Fruit fly (Drosophila melanogaster) whole organism, adult: Measurements from ENCODE around the gene Herp.

Experiments used
- CG12768 ChIP-seq: fragments of 200-800 bp; sonication (Bioruptor generic); optimal IDR thresholded peaks from 2 replicates; lab custom pipeline; 2017; ENCODE audit warnings: missing biosample characterization, missing genetic modification characterization, mild to moderate bottlenecking, moderate library complexity, missing genetic modification reagents
- CG14711 ChIP-seq: fragments of 200-800 bp; sonication (Bioruptor generic); optimal IDR thresholded peaks from 2 replicates; lab custom pipeline; 2018; ENCODE audit warnings: missing biosample characterization, mild to moderate bottlenecking, missing genetic modification characterization, moderate library complexity
- CG1620 ChIP-seq: fragments of 200-800 bp; sonication (Bioruptor generic); optimal IDR thresholded peaks from 2 replicates; lab custom pipeline; 2016; ENCODE audit warnings: missing biosample characterization, missing genetic modification characterization
- CG33017 ChIP-seq: fragments of 200-800 bp; sonication (Bioruptor generic); optimal IDR thresholded peaks from 2 replicates; lab custom pipeline; 2018; ENCODE audit warnings: missing biosample characterization, mild to moderate bottlenecking, missing genetic modification characterization, moderate library complexity
- CG7045 ChIP-seq: fragments of 200-800 bp; sonication (Bioruptor generic); optimal IDR thresholded peaks from 2 replicates; lab custom pipeline; 2017; ENCODE audit warnings: missing biosample characterization, mild to moderate bottlenecking, missing genetic modification characterization
- CG7101 ChIP-seq: fragments of 200-800 bp; sonication (Bioruptor generic); optimal IDR thresholded peaks from 2 replicates; lab custom pipeline; 2018; ENCODE audit warnings: missing biosample characterization, mild to moderate bottlenecking, missing genetic modification characterization, moderate library complexity
- Crg-1 ChIP-seq: fragments of 200-800 bp; sonication (Bioruptor generic); optimal IDR thresholded peaks from 2 replicates; lab custom pipeline; 2016; ENCODE audit warnings: missing biosample characterization, missing genetic modification characterization
- Hr96 ChIP-seq: fragments of 200-800 bp; sonication (Bioruptor generic); optimal IDR thresholded peaks from 2 replicates; lab custom pipeline; 2016; ENCODE audit warnings: missing biosample characterization, missing genetic modification characterization
- bab1 ChIP-seq: fragments of 200-800 bp; sonication (Bioruptor generic); optimal IDR thresholded peaks from 3 replicates; lab custom pipeline; 2019; ENCODE audit warnings: missing biosample characterization, mild to moderate bottlenecking, missing genetic modification characterization, moderate library complexity
- cic ChIP-seq: fragments of 200-800 bp; sonication (Bioruptor generic); optimal IDR thresholded peaks from 2 replicates; lab custom pipeline; 2017; ENCODE audit warnings: missing biosample characterization, mild to moderate bottlenecking, missing genetic modification characterization, moderate library complexity
- cnc ChIP-seq, 2 experiments: fragments of >200 bp; optimal IDR thresholded peaks; 2 replicates each; lab custom pipeline; 2017
- ovo ChIP-seq: fragments of 200-800 bp; sonication (Bioruptor generic); optimal IDR thresholded peaks from 2 replicates; lab custom pipeline; 2016; ENCODE audit warnings: missing biosample characterization, missing genetic modification characterization
- pad ChIP-seq: fragments of 200-800 bp; sonication (Bioruptor generic); optimal IDR thresholded peaks from 3 replicates; lab custom pipeline; 2017; ENCODE audit warnings: missing biosample characterization, missing genetic modification characterization, mild to moderate bottlenecking, moderate library complexity, missing genetic modification reagents
- tj ChIP-seq: fragments of 200-800 bp; sonication (Bioruptor generic); optimal IDR thresholded peaks from 3 replicates; lab custom pipeline; 2017; ENCODE audit warnings: missing biosample characterization, mild to moderate bottlenecking, missing genetic modification characterization, moderate library complexity

DNA sequence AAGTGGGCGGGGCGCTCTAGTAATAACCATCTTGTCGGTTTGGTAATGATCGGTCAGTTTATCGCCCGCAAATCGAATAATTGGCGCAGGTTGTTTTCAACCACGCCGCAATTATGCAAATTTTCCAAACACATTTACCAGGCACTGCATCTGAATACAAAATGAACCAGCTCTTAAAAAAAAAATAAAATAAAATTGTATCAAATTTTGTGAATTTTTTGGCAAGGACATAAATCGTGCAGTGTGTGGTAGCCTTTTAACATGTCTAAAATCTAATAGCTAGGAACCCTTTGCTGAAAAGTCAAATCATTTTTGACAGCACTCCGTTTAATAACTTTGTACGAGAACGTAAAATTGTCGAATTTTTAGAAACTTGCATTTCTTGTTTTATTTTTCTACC is 52.9 kb downstream of the Herp start, which contains the start of gene ATPsynGL:
- TF ChIP-seq tj (GFP tag; lab: Kevin White, UChicago) (no peak), CG12768 (GFP tag; lab: Kevin White, UChicago) (no peak), ovo (GFP tag; lab: Kevin White, UChicago) (no peak), CG7101 (tag; lab: Kevin White, UChicago) (no peak), pad (GFP tag; lab: Kevin White, UChicago) (no peak), cnc (optimal IDR thresholded peaks at IDR 0.05; lab: Kevin White, UChicago) (no peak), bab1 (GFP tag; lab: Kevin White, UChicago) (no peak), CG7045 (GFP tag; lab: Kevin White, UChicago) (no peak), CG33017 (tag; lab: Kevin White, UChicago) (no peak), CG1620 (GFP tag; lab: Kevin White, UChicago) (no peak), cic (GFP tag; lab: Kevin White, UChicago) (no peak), CG14711 (no peak), Crg-1 (no peak), Hr96 (no peak)
